In genomic region chrX:4434948-4435639, dm6 we compare ENCODE assay signal across 1 fruit fly cellular context.
TF ChIP-seq lines count a peak whose summit lies in the region.

No protein-coding gene starts in this region.

TF ChIP-seq in whole organism, prepupa, 60 proteins besides CTCF, POLR2A, EP300 and RAD21 (continued from another document):
- peak; percentile 57 for TF ChIP-seq Blimp-1 (GFP tag; optimal IDR thresholded peaks at IDR 0.05; lab: Kevin White, UChicago)
- TF ChIP-seq CG6854 (GFP tag; optimal IDR thresholded peaks at IDR 0.05; lab: Kevin White, UChicago): peak; percentile 88
- no peak for TF ChIP-seq CG8319 (GFP tag; optimal IDR thresholded peaks at IDR 0.05; lab: Kevin White, UChicago)
- TF ChIP-seq CG10631 (GFP tag; optimal IDR thresholded peaks at IDR 0.05; lab: Kevin White, UChicago): no peak
- TF ChIP-seq Lpt (GFP tag; optimal IDR thresholded peaks at IDR 0.05; lab: Kevin White, UChicago): no peak
- TF ChIP-seq net (GFP tag; optimal IDR thresholded peaks at IDR 0.05; lab: Kevin White, UChicago): peak; percentile 28
- no peak for TF ChIP-seq eg (GFP tag; IDR thresholded peaks at IDR 0.05; lab: Robert Waterston, UW)
- no peak for TF ChIP-seq Eip93F (GFP tag; optimal IDR thresholded peaks at IDR 0.05; lab: Kevin White, UChicago)
- TF ChIP-seq CG6792 (GFP tag; optimal IDR thresholded peaks at IDR 0.05; lab: Kevin White, UChicago): peak; percentile 14
- peak; percentile 90 for TF ChIP-seq CG9139 (GFP tag; optimal IDR thresholded peaks at IDR 0.05; lab: Kevin White, UChicago)
- TF ChIP-seq achi (GFP tag; optimal IDR thresholded peaks at IDR 0.05; lab: Kevin White, UChicago): no peak
- no peak for TF ChIP-seq CG15336 (GFP tag; IDR thresholded peaks at IDR 0.05; lab: Robert Waterston, UW)
- no peak for TF ChIP-seq Ets21C (GFP tag; optimal IDR thresholded peaks at IDR 0.05; lab: Kevin White, UChicago)
- TF ChIP-seq spab (GFP tag; optimal IDR thresholded peaks at IDR 0.05; lab: Kevin White, UChicago): peak; percentile 74
- TF ChIP-seq CG16779 (tag; optimal IDR thresholded peaks at IDR 0.05; lab: Kevin White, UChicago): no peak
- TF ChIP-seq CG6276 (GFP tag; optimal IDR thresholded peaks at IDR 0.05; lab: Kevin White, UChicago): no peak
- TF ChIP-seq Hr4 (GFP tag; optimal IDR thresholded peaks at IDR 0.05; lab: Kevin White, UChicago): no peak
- no peak for TF ChIP-seq Sox14 (GFP tag; optimal IDR thresholded peaks at IDR 0.05; lab: Kevin White, UChicago)
- TF ChIP-seq CG8119 (GFP tag; IDR thresholded peaks at IDR 0.05; lab: Robert Waterston, UW): no peak
- no peak for TF ChIP-seq dac (GFP tag; optimal IDR thresholded peaks at IDR 0.05; lab: Kevin White, UChicago)
- no peak for TF ChIP-seq Eip75B (GFP tag; optimal IDR thresholded peaks at IDR 0.05; lab: Kevin White, UChicago)
- no peak for TF ChIP-seq Gug (GFP tag; IDR thresholded peaks at IDR 0.05; lab: Robert Waterston, UW)
- TF ChIP-seq Hr38 (GFP tag; optimal IDR thresholded peaks at IDR 0.05; lab: Kevin White, UChicago): no peak
- TF ChIP-seq Sox15 (GFP tag; optimal IDR thresholded peaks at IDR 0.05; lab: Kevin White, UChicago): no peak
- peak; percentile 21 for TF ChIP-seq esn (GFP tag; optimal IDR thresholded peaks at IDR 0.05; lab: Kevin White, UChicago)
- TF ChIP-seq pdm3 (GFP tag; optimal IDR thresholded peaks at IDR 0.05; lab: Kevin White, UChicago): no peak
- peak; percentile 18 for TF ChIP-seq Smox (GFP tag; optimal IDR thresholded peaks at IDR 0.05; lab: Kevin White, UChicago)
- peak; percentile 27 for TF ChIP-seq CG31627 (GFP tag; optimal IDR thresholded peaks at IDR 0.05; lab: Kevin White, UChicago)
- TF ChIP-seq Ets96B (tag; optimal IDR thresholded peaks at IDR 0.05; lab: Kevin White, UChicago): peak; percentile 64
- TF ChIP-seq Hr39 (GFP tag; optimal IDR thresholded peaks at IDR 0.05; lab: Kevin White, UChicago): peak; percentile 10
- TF ChIP-seq lz (GFP tag; optimal IDR thresholded peaks at IDR 0.05; lab: Kevin White, UChicago): peak; percentile 40
- peak; percentile 30 for TF ChIP-seq CG1621 (tag; optimal IDR thresholded peaks at IDR 0.05; lab: Kevin White, UChicago)
- no peak for TF ChIP-seq fd85E (GFP tag; optimal IDR thresholded peaks at IDR 0.05; lab: Kevin White, UChicago)
- peak; percentile 93 to 95 for TF ChIP-seq ss (GFP tag; optimal IDR thresholded peaks at IDR 0.05; lab: Kevin White, UChicago)
